Fruit fly (Drosophila melanogaster) whole organism, embryonic: ENCODE results near the gene CG13077.

Source experiments
- Abd-B ChIP-seq: fragments of 200-800 bp; sonication (Bioruptor generic); optimal IDR thresholded peaks from 2 replicates; lab custom pipeline; 2018; ENCODE audit warnings: missing biosample characterization, mild to moderate bottlenecking, missing genetic modification characterization, moderate library complexity
- BEAF-32 ChIP-seq: fragments of 200-800 bp; sonication (Bioruptor generic); optimal IDR thresholded peaks from 3 replicates; lab custom pipeline; 2017; ENCODE audit warnings: missing biosample characterization, missing genetic modification characterization, mild to moderate bottlenecking, moderate library complexity, missing genetic modification reagents
- CG10147 ChIP-seq: fragments of 200-800 bp; sonication (Bioruptor generic); optimal IDR thresholded peaks from 2 replicates; lab custom pipeline; 2019; ENCODE audit warnings: missing biosample characterization, mild to moderate bottlenecking, missing genetic modification characterization, moderate library complexity
- CG10209 ChIP-seq: fragments of 200-800 bp; sonication (Bioruptor generic); optimal IDR thresholded peaks from 3 replicates; lab custom pipeline; 2017; ENCODE audit warnings: missing biosample characterization, mild to moderate bottlenecking, missing genetic modification characterization, missing genetic modification reagents
- CG10274 ChIP-seq: fragments of 200-800 bp; sonication (Bioruptor generic); optimal IDR thresholded peaks from 3 replicates; lab custom pipeline; 2017; ENCODE audit warnings: missing biosample characterization, mild to moderate bottlenecking, missing genetic modification characterization
- CG13287 ChIP-seq: fragments of 200-800 bp; sonication (Bioruptor generic); IDR thresholded peaks from 2 replicates; pipeline ENCODE4 v1.3.6; 2022; ENCODE audit warnings: missing biosample characterization, missing genetic modification characterization; ENCODE audit not compliant: partially characterized antibody
- CG13624 ChIP-seq: fragments of 200-800 bp; sonication (Bioruptor generic); optimal IDR thresholded peaks from 2 replicates; lab custom pipeline; 2016; ENCODE audit warnings: missing biosample characterization, missing genetic modification characterization
- CG13775 ChIP-seq: fragments of 200-800 bp; sonication (Bioruptor generic); optimal IDR thresholded peaks from 3 replicates; lab custom pipeline; 2017; ENCODE audit warnings: missing biosample characterization, mild to moderate bottlenecking, missing genetic modification characterization
- CG14014 ChIP-seq: fragments of 200-800 bp; sonication (Bioruptor generic); IDR thresholded peaks from 2 replicates; pipeline ENCODE4 v1.3.6; 2022; ENCODE audit warnings: missing biosample characterization, missing genetic modification characterization
- CG18262 ChIP-seq: fragments of 200-800 bp; optimal IDR thresholded peaks from 3 replicates; lab custom pipeline; 2019; ENCODE audit warnings: missing biosample characterization, mild to moderate bottlenecking, missing genetic modification characterization, moderate library complexity
- CG2116 ChIP-seq: fragments of 200-800 bp; sonication (Bioruptor generic); optimal IDR thresholded peaks from 3 replicates; lab custom pipeline; 2018; ENCODE audit warnings: missing biosample characterization, mild to moderate bottlenecking, missing genetic modification characterization
- CG2129 ChIP-seq: fragments of 200-800 bp; sonication (Bioruptor generic); IDR thresholded peaks from 2 replicates; pipeline ENCODE4 v1.3.6; 2022; ENCODE audit warnings: missing biosample characterization, missing genetic modification characterization; ENCODE audit not compliant: partially characterized antibody
- CG31441 ChIP-seq: fragments of 200-800 bp; sonication (Bioruptor generic); IDR thresholded peaks from 2 replicates; pipeline ENCODE4 v1.3.6; 2022; ENCODE audit warnings: missing biosample characterization, missing genetic modification characterization
- CG34422 ChIP-seq: fragments of 200-800 bp; sonication (Bioruptor generic); IDR thresholded peaks from 3 replicates; pipeline ENCODE4 v1.3.6; 2022; ENCODE audit warnings: missing biosample characterization, missing genetic modification characterization
- CG4360 ChIP-seq: fragments of 200-800 bp; sonication (Bioruptor generic); IDR thresholded peaks from 2 replicates; pipeline ENCODE4 v1.3.6; 2022; ENCODE audit warnings: missing biosample characterization, missing genetic modification characterization
- CG43689 ChIP-seq: fragments of 200-800 bp; sonication (Bioruptor generic); IDR thresholded peaks from 2 replicates; pipeline ENCODE4 v1.3.6; 2022; ENCODE audit warnings: missing biosample characterization, missing genetic modification characterization
- CG4854 ChIP-seq: fragments of 200-800 bp; sonication (Bioruptor generic); optimal IDR thresholded peaks from 2 replicates; lab custom pipeline; 2016; ENCODE audit warnings: missing biosample characterization, missing genetic modification characterization, inconsistent platforms
- CG6689 ChIP-seq: fragments of 200-800 bp; sonication (Bioruptor generic); IDR thresholded peaks from 2 replicates; pipeline ENCODE4 v1.3.6; 2022; ENCODE audit warnings: missing biosample characterization, missing genetic modification characterization
- Gsc ChIP-seq: fragments of 200-800 bp; sonication (Bioruptor generic); IDR thresholded peaks from 2 replicates; pipeline ENCODE4 v1.3.6; 2022; ENCODE audit warnings: missing biosample characterization, missing genetic modification characterization
- Hmr ChIP-seq: fragments of 200-800 bp; sonication (Bioruptor generic); optimal IDR thresholded peaks from 3 replicates; lab custom pipeline; 2017; ENCODE audit warnings: mild to moderate bottlenecking, missing biosample characterization, missing genetic modification reagents, missing genetic modification characterization
- Sin3A ChIP-seq: fragments of >200 bp; optimal IDR thresholded peaks from 2 replicates; lab custom pipeline; 2018
- Six4 ChIP-seq: fragments of 200-800 bp; sonication (Bioruptor generic); optimal IDR thresholded peaks from 2 replicates; lab custom pipeline; 2016; ENCODE audit warnings: missing biosample characterization, missing genetic modification characterization
- Sox102F ChIP-seq: fragments of 200-800 bp; sonication (Bioruptor generic); optimal IDR thresholded peaks from 2 replicates; lab custom pipeline; 2018; ENCODE audit warnings: missing biosample characterization, mild to moderate bottlenecking, missing genetic modification characterization, moderate library complexity
- az2 ChIP-seq: fragments of 200-800 bp; sonication (Bioruptor generic); optimal IDR thresholded peaks from 3 replicates; lab custom pipeline; 2016; ENCODE audit warnings: missing biosample characterization, missing genetic modification characterization
- bab2 ChIP-seq: fragments of 200-800 bp; sonication (Bioruptor generic); optimal IDR thresholded peaks from 2 replicates; lab custom pipeline; 2016; ENCODE audit warnings: missing biosample characterization, missing genetic modification characterization
- bigmax ChIP-seq: fragments of 200-800 bp; sonication (Bioruptor generic); optimal IDR thresholded peaks from 2 replicates; lab custom pipeline; 2018; ENCODE audit warnings: missing biosample characterization, mild to moderate bottlenecking, missing genetic modification characterization
- bsh ChIP-seq, 2 experiments: fragments of 200-800 bp; sonication (Bioruptor generic); optimal IDR thresholded peaks; 2 replicates each; lab custom pipeline; 2017 to 2018; ENCODE audit warnings: mild to moderate bottlenecking in 2 of 2, missing biosample characterization in 2 of 2, missing genetic modification characterization in 2 of 2, moderate library complexity in 1 of 2
- cg ChIP-seq: fragments of 200-800 bp; sonication (Bioruptor generic); optimal IDR thresholded peaks from 3 replicates; lab custom pipeline; 2019; ENCODE audit warnings: missing biosample characterization, mild to moderate bottlenecking, missing genetic modification characterization, moderate library complexity
- chinmo ChIP-seq: fragments of 200-800 bp; sonication (Bioruptor generic); IDR thresholded peaks from 4 replicates; pipeline ENCODE4 v1.3.6; 2022; ENCODE audit warnings: missing biosample characterization, missing genetic modification characterization; ENCODE audit not compliant: partially characterized antibody
- crp ChIP-seq, 2 experiments: fragments of 200-800 bp; sonication (Bioruptor generic); optimal IDR thresholded peaks; 2 replicates in 1 of 2; 3 replicates in 1 of 2; lab custom pipeline; 2017; ENCODE audit warnings: missing biosample characterization in 2 of 2, missing genetic modification characterization in 2 of 2, mild to moderate bottlenecking in 1 of 2, moderate library complexity in 1 of 2
- cwo ChIP-seq: fragments of 200-800 bp; sonication (Bioruptor generic); optimal IDR thresholded peaks from 3 replicates; lab custom pipeline; 2017; ENCODE audit warnings: missing biosample characterization, missing genetic modification characterization, mild to moderate bottlenecking, moderate library complexity, missing genetic modification reagents
- dimm ChIP-seq: fragments of 200-800 bp; sonication (Bioruptor generic); IDR thresholded peaks from 2 replicates; pipeline ENCODE4 v1.3.6; 2022; ENCODE audit warnings: missing biosample characterization, missing genetic modification characterization
- disco-r ChIP-seq: fragments of 200-800 bp; sonication (Bioruptor generic); optimal IDR thresholded peaks from 2 replicates; lab custom pipeline; 2016; ENCODE audit warnings: missing biosample characterization, missing genetic modification characterization
- dpn ChIP-seq, 2 experiments: fragments of 200-800 bp; sonication (Bioruptor generic); optimal IDR thresholded peaks; 3 replicates each; lab custom pipeline; 2016; ENCODE audit warnings: missing biosample characterization in 2 of 2, missing genetic modification characterization in 2 of 2
- ewg ChIP-seq: fragments of 200-800 bp; sonication (Bioruptor generic); optimal IDR thresholded peaks from 3 replicates; lab custom pipeline; 2017; ENCODE audit warnings: mild to moderate bottlenecking, missing biosample characterization, missing genetic modification reagents, missing genetic modification characterization
- fd3F ChIP-seq: fragments of 200-800 bp; sonication (Bioruptor generic); optimal IDR thresholded peaks from 2 replicates; lab custom pipeline; 2018; ENCODE audit warnings: missing biosample characterization, mild to moderate bottlenecking, missing genetic modification characterization, moderate library complexity
- gsb ChIP-seq: fragments of 200-800 bp; sonication (Bioruptor generic); IDR thresholded peaks from 2 replicates; pipeline ENCODE4 v1.3.6; 2022; ENCODE audit warnings: missing biosample characterization, missing genetic modification characterization
- hkb ChIP-seq, 2 experiments: fragments of 200-800 bp in 1 of 2; fragments of >200 bp in 1 of 2; sonication (Bioruptor generic) in 1 of 2; IDR thresholded peaks in 1 of 2; optimal IDR thresholded peaks in 1 of 2; 2 replicates each; pipeline versions ENCODE4 v1.3.6 to Lab custom; 2017 to 2022; ENCODE audit warnings: missing biosample characterization in 1 of 2, missing genetic modification characterization in 1 of 2
- jumu ChIP-seq: fragments of 200-800 bp; sonication (Bioruptor generic); optimal IDR thresholded peaks from 3 replicates; lab custom pipeline; 2016; ENCODE audit warnings: missing biosample characterization, missing genetic modification characterization
- ken ChIP-seq: fragments of 200-800 bp; sonication (Bioruptor generic); IDR thresholded peaks from 3 replicates; pipeline ENCODE4 v1.3.6; 2022; ENCODE audit warnings: missing biosample characterization, missing genetic modification characterization
- klu ChIP-seq: fragments of 200-800 bp; sonication (Bioruptor generic); IDR thresholded peaks from 2 replicates; pipeline ENCODE4 v1.3.6; 2022; ENCODE audit warnings: missing biosample characterization, missing genetic modification characterization
- lbe ChIP-seq: fragments of 200-800 bp; sonication (Bioruptor generic); optimal IDR thresholded peaks from 2 replicates; lab custom pipeline; 2016; ENCODE audit warnings: missing biosample characterization, mild to moderate bottlenecking, missing genetic modification characterization
- tup ChIP-seq: fragments of 200-800 bp; sonication (Bioruptor generic); optimal IDR thresholded peaks from 2 replicates; lab custom pipeline; 2016; ENCODE audit warnings: missing biosample characterization, mild to moderate bottlenecking, missing genetic modification characterization, moderate library complexity
- vfl ChIP-seq: fragments of 200-800 bp; sonication (Bioruptor generic); optimal IDR thresholded peaks from 2 replicates; lab custom pipeline; 2016; ENCODE audit warnings: missing biosample characterization, missing genetic modification characterization
- yki ChIP-seq: fragments of >200 bp; optimal IDR thresholded peaks from 3 replicates; lab custom pipeline; 2018
- zen ChIP-seq: fragments of 200-800 bp; sonication (Bioruptor generic); optimal IDR thresholded peaks from 3 replicates; lab custom pipeline; 2018; ENCODE audit warnings: missing biosample characterization, mild to moderate bottlenecking, missing genetic modification characterization, moderate library complexity

CG13077 gene

DNA sequence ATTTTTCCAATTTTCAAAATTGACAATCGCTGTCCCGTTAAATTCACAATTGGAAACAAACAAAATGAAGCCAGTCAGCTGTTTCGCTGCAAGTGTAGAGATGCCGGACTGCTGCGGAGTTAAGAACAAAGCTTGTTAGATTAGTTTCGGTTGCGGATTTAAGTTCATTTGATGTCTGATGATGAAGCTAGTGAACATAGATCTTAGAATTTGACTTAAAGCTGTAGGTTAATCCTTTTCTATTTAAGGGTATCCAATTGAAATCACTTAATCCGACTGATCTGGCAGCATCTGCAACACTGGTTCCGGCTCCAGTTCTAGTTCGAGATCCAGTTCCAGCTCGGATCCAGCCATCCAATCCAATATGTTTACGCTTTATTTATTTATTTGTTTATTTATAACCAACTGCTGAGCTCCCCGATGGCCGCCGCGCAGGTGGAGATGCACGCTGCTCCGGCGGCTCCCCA is 18.3 kb downstream of the CG13077 start, which contains the start of the genes PCNA2 and CG10366 (continued):
- peak; percentile 47 for TF ChIP-seq BEAF-32 (GFP tag; lab: Kevin White, UChicago)
- TF ChIP-seq CG4854 (GFP tag; lab: Kevin White, UChicago), result peak; percentile 52
- no peak for TF ChIP-seq bigmax (GFP tag; lab: Kevin White, UChicago)
- no peak for TF ChIP-seq CG2129 (GFP tag; lab: Robert Waterston, UW)
- no peak for TF ChIP-seq yki (lab: Kevin White, UChicago)
- peak; percentile 78 for TF ChIP-seq jumu (GFP tag; lab: Kevin White, UChicago)
- 0 out of 4 replicates have a peak, but pooled peaks have one; percentile 51 for TF ChIP-seq chinmo (GFP tag; lab: Robert Waterston, UW)
- no peak for TF ChIP-seq gsb (GFP tag; lab: Robert Waterston, UW)
- TF ChIP-seq disco-r (GFP tag; lab: Kevin White, UChicago), result no peak
- peak; percentile 54 for TF ChIP-seq Sox102F (GFP tag; lab: Kevin White, UChicago)
- peak; percentile 43 for TF ChIP-seq CG10147 (GFP tag; lab: Kevin White, UChicago)
- no peak for TF ChIP-seq CG14014
- peak; percentile 21 for TF ChIP-seq tup (GFP tag; lab: Kevin White, UChicago)
- peak; percentile 63; the same call in 1 of the 3 replicates for TF ChIP-seq ken (GFP tag; lab: Robert Waterston, UW)
- peak; percentile 70 for TF ChIP-seq vfl
- peak; percentile 75 to 80 for TF ChIP-seq dpn (GFP tag; optimal IDR thresholded peaks at IDR 0.05; lab: Kevin White, UChicago)

DNA sequence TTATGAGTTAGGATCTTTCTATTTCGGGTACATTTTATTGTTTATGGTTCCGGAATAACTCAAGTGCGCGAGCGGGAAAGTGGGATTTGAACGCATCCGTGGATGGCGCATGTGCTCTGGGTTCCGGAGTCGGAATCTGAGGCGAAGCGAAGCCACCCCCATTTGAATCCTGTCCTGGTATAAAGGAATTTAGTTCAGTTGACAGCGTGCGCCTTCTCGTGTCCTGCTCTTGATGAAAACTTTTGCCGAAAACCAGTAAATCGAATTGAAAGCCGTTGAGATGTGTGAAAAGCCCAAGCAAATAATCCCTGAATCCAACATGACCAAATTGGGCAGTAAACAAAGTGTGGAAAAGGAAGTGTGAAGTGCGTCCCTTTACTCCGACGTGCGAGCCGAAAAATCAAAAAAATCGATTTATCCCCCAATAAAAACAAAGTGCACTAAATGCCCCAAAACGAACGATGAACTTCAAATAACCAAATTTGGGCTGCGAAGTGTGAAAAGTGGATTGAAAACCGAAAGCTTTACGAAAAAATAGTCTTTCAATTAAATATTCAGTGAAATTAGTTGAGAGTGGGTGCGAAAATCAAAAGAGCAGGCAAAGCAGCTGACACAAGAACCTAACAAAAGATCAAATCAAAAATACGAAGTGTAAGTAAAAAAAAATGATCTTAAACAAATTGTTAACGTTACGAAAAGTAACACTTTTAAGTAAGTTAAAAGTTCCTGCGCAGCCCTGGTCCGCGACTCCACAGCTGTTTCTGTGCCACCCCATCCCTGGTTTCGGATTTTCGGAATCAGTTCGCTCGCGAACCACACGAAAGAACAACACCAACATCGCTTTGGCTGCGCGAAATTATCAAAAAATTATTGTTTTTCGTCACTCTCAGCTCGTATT is 21.0 kb downstream of the CG13077 start, which contains the start of gene Lar:
Gene Lar (plus strand): TSS at position 188 of the 898 bp plus-strand sequence.
- TF ChIP-seq Hmr (GFP tag; lab: Kevin White, UChicago), result peak; percentile 48
- TF ChIP-seq CG6689 (GFP tag; lab: Robert Waterston, UW), result peak; percentile 39; the same call in 1 of the 2 replicates
- TF ChIP-seq yki (lab: Kevin White, UChicago), result no peak
- TF ChIP-seq Six4, result peak; percentile 2
- TF ChIP-seq klu, result no peak
- TF ChIP-seq CG34422 (GFP tag; lab: Robert Waterston, UW), result 0 out of 3 replicates have a peak, but pooled peaks have one; percentile 78
- no peak for TF ChIP-seq CG10274
- TF ChIP-seq hkb (optimal IDR thresholded peaks at IDR 0.05; lab: Kevin White, UChicago), result no peak
- peak; percentile 42 for TF ChIP-seq hkb (GFP tag; IDR thresholded peaks at IDR 0.05; lab: Robert Waterston, UW)
- TF ChIP-seq cg (GFP tag; lab: Kevin White, UChicago), result no peak
- TF ChIP-seq fd3F (GFP tag; lab: Kevin White, UChicago), result peak; percentile 50
- TF ChIP-seq lbe (GFP tag; lab: Kevin White, UChicago), result no peak
- TF ChIP-seq Abd-B (GFP tag; lab: Kevin White, UChicago), result no peak
- TF ChIP-seq cwo, result no peak
- peak; percentile 48 for TF ChIP-seq CG13775 (GFP tag; lab: Kevin White, UChicago)
- peak; percentile 43; the same call in 1 of the 2 replicates for TF ChIP-seq CG14014
- TF ChIP-seq CG10209 (GFP tag; lab: Kevin White, UChicago), result peak; percentile 47
- no peak for TF ChIP-seq Gsc (GFP tag; lab: Robert Waterston, UW)
- TF ChIP-seq CG2116 (GFP tag; lab: Kevin White, UChicago), result peak; percentile 36
- TF ChIP-seq CG43689 (GFP tag; lab: Robert Waterston, UW), result no peak
- peak; percentile 42 for TF ChIP-seq zen (tag; lab: Kevin White, UChicago)
- peak; percentile 67 for TF ChIP-seq CG13624
- peak; percentile 54 for TF ChIP-seq CG13287
- TF ChIP-seq bsh (GFP tag; optimal IDR thresholded peaks at IDR 0.05; lab: Kevin White, UChicago), result peak; percentile 6 to 47
- peak; percentile 86 for TF ChIP-seq ewg (GFP tag; lab: Kevin White, UChicago)
- peak; percentile 84 to 96 for TF ChIP-seq crp (GFP tag; optimal IDR thresholded peaks at IDR 0.05; lab: Kevin White, UChicago)
- TF ChIP-seq CG18262 (tag; lab: Kevin White, UChicago), result peak; percentile 50
- no peak for TF ChIP-seq dimm (GFP tag; lab: Robert Waterston, UW)
- peak; percentile 54 for TF ChIP-seq az2 (GFP tag; lab: Kevin White, UChicago)
- TF ChIP-seq CG4360 (GFP tag; lab: Robert Waterston, UW), result no peak
- TF ChIP-seq bab2 (GFP tag; lab: Kevin White, UChicago), result peak; percentile 53
- TF ChIP-seq Sin3A (lab: Kevin White, UChicago), result peak; percentile 68
- peak; percentile 73; the same call in 1 of the 2 replicates for TF ChIP-seq CG31441
